Worm (Caenorhabditis elegans): ENCODE data around the gene C39H7.4.

The C39H7.4 gene

DNA sequence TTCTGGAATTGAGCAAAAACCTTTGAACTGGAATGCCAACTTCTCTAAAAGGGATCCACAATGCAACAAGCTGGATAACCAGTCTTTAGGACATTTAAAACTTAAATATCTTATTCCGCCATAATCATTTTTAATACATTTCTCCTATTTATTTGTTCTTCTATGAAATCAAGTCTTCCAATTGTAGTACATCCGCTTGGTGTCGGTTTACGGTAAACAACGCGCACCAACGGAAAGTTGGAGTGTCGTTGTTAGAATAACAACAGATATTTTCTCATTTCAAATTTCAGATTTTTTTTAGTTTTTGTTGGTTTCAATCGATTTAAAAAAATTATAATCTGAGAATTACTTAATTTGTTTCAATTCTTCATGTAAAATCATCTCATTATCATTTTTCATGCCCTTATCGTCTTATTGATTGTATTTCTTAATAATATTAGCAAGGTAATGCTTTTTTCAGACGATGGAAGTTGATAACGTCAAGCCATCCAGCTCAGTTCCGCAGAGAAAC lies 34.7 kb upstream of the C39H7.4 start, which contains the start of gene csn-5:
Gene csn-5, plus strand, starts transcription at position 461 of the 511 bp plus-strand sequence.
- TF ChIP-seq zag-1 (tag; optimal IDR thresholded peaks at IDR 0.05) (no peak), ceh-28 (tag; optimal IDR thresholded peaks at IDR 0.05) (no peak), pha-4 (tag; optimal IDR thresholded peaks at IDR 0.05) (peak; percentile 56), lin-15B (tag; optimal IDR thresholded peaks at IDR 0.05) (peak; percentile 20), nfya-1 (tag; optimal IDR thresholded peaks at IDR 0.05; ENCODE audit: insufficient read depth) (peak; percentile 15), R02D3.7 (tag; optimal IDR thresholded peaks at IDR 0.05) (peak; percentile 90)

DNA sequence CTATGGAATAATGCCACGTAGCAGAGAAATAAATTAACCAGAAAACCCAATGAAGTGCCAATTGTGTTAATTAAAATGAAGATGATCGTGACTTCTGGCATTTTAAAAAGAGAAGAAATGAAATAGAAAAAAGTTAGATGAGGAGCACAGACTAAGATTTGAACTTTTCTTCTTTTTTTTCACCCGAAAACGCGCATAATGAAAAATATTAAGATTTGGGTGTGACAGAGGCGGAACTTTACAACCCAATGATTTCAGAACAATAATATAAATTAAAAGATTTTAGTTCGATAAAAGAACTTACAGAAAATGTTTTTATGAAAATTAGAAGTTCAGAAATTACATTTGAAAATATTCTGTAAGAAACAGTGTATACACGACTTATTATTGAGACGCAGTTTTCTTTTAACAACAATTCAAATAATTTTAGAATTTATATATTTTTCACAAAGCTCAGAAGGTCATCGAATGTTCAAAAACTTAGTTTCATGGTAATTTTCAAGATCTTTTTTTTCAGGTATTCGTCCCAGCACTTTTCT lies 31.2 kb upstream of the C39H7.4 start, which contains the start of the genes srd-8 and B0547.2:
Gene srd-8, minus strand, starts transcription at position 101 of the 539 bp plus-strand sequence.
Gene B0547.2, plus strand, starts transcription at position 489 of the 539 bp plus-strand sequence.
- no peak for TF ChIP-seq nhr-67 (tag; optimal IDR thresholded peaks at IDR 0.05)
- no peak for TF ChIP-seq ceh-82 (tag; optimal IDR thresholded peaks at IDR 0.05)
- TF ChIP-seq mdl-1 (tag; optimal IDR thresholded peaks at IDR 0.05) = no peak
- TF ChIP-seq hmg-11 (tag; optimal IDR thresholded peaks at IDR 0.05) = no peak
- TF ChIP-seq tbx-2 (tag; optimal IDR thresholded peaks at IDR 0.05) = no peak
- TF ChIP-seq lin-39 (tag; optimal IDR thresholded peaks at IDR 0.05) = no peak
- no peak for TF ChIP-seq fkh-2 (tag; optimal IDR thresholded peaks at IDR 0.05)
- TF ChIP-seq lin-15B (tag; optimal IDR thresholded peaks at IDR 0.05) = no peak
- TF ChIP-seq nhr-23 (tag; optimal IDR thresholded peaks at IDR 0.05) = no peak
- no peak for TF ChIP-seq ceh-16 (tag; optimal IDR thresholded peaks at IDR 0.05)
- no peak for TF ChIP-seq R02D3.7 (tag; optimal IDR thresholded peaks at IDR 0.05)
- no peak for TF ChIP-seq unc-39 (tag; optimal IDR thresholded peaks at IDR 0.05)
- TF ChIP-seq ZK546.5 (tag; optimal IDR thresholded peaks at IDR 0.05) = no peak
- no peak for TF ChIP-seq nhr-28 (tag; optimal IDR thresholded peaks at IDR 0.05)
- no peak for TF ChIP-seq egl-5 (tag; optimal IDR thresholded peaks at IDR 0.05)

DNA sequence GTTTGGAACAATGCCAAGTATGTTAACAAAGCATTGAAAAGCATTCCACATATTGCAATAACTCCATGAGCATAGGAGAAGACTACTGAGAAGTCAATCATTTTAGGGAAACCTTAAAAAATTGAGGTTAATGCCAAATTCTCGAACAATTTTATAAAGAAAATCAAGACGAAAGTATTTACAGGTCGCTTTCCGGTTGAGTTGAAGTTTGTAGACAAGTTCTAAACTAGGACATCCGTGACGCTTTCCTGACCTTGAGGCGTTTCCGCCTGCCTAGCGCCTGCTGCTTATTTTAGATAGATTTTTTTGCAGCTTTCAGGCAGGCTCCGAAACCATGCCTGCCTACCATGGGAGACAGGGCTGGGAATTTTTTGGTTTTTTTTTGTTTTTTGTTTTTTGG lies 21.1 kb upstream of the C39H7.4 start, which contains the start of gene srd-13:
Gene srd-13, minus strand, starts transcription at position 101 of the 400 bp plus-strand sequence.
- no peak for TF ChIP-seq eor-1 (tag; optimal IDR thresholded peaks at IDR 0.05)
- TF ChIP-seq R02D3.7 (tag; optimal IDR thresholded peaks at IDR 0.05) = no peak
- no peak for TF ChIP-seq nhr-12 (tag; optimal IDR thresholded peaks at IDR 0.05)
- TF ChIP-seq nhr-76 (tag; optimal IDR thresholded peaks at IDR 0.05) = no peak
- TF ChIP-seq skn-1 (tag; optimal IDR thresholded peaks at IDR 0.05) = no peak
- no peak for TF ChIP-seq nhr-28 (tag; optimal IDR thresholded peaks at IDR 0.05)
- TF ChIP-seq mml-1 (tag; optimal IDR thresholded peaks at IDR 0.05) = no peak

DNA sequence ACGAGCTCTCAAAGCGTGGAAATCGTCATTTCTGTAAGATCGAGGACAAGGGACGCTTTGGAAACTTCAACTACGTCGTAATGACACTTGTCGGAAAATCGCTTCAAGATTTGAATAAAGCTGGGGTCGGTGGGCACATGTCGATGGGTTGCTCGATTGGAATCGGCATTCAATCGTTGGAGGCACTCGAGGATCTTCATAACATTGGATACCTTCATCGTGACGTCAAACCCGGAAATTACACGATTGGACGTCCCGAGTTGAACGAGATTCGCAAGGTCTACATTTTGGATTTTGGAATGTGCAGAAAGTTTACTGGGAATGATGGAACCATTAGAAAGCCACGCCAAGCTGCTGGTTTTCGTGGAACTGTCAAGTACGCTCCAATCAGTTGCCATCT lies 18.1 kb upstream of the C39H7.4 start:
- TF ChIP-seq nhr-23 (tag; optimal IDR thresholded peaks at IDR 0.05) (no peak), pha-4 (tag; optimal IDR thresholded peaks at IDR 0.05) (no peak), tbx-2 (tag; optimal IDR thresholded peaks at IDR 0.05) (no peak), nhr-28 (tag; optimal IDR thresholded peaks at IDR 0.05) (no peak), unc-39 (tag; optimal IDR thresholded peaks at IDR 0.05) (no peak), pqm-1 (tag; optimal IDR thresholded peaks at IDR 0.05) (no peak), daf-12 (tag; optimal IDR thresholded peaks at IDR 0.05) (no peak), ztf-11 (tag; optimal IDR thresholded peaks at IDR 0.05) (no peak), elt-3 (tag; optimal IDR thresholded peaks at IDR 0.05) (no peak), ceh-82 (tag; optimal IDR thresholded peaks at IDR 0.05) (no peak), nhr-77 (tag; optimal IDR thresholded peaks at IDR 0.05) (no peak), zag-1 (tag; optimal IDR thresholded peaks at IDR 0.05) (no peak), sea-2 (GFP tag; optimal IDR thresholded peaks at IDR 0.05) (no peak), elt-1 (tag; optimal IDR thresholded peaks at IDR 0.05) (no peak), nhr-11 (tag; optimal IDR thresholded peaks at IDR 0.05) (no peak), mdl-1 (tag; optimal IDR thresholded peaks at IDR 0.05) (no peak)

DNA sequence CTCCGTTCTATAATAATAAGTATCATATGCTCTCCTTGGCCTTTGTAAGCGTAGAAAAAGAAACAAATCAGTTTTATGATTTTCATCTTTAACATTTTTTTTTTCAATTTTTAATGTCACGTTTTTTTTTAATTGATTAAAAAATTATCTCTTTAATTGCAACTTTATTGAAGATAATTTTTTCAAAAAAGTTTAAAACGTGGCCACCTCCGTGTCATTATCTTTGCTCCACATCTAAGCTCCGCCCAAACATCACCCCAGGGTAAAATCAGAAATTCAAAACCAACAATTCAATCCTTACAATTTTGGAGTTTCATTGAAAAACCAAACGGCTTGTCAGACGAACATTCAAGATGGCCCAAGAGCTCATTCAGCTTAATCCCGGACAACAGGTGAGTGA lies 17.2 kb upstream of the C39H7.4 start, which contains the start of gene ttbk-8.2:
Gene ttbk-8.2, plus strand, starts transcription at position 301 of the 400 bp plus-strand sequence.
- no peak for TF ChIP-seq lsy-12 (tag; optimal IDR thresholded peaks at IDR 0.05)
- TF ChIP-seq ZK546.5 (tag; optimal IDR thresholded peaks at IDR 0.05) = no peak
- no peak for TF ChIP-seq fkh-10 (GFP tag; optimal IDR thresholded peaks at IDR 0.05)
- no peak for TF ChIP-seq nhr-23 (tag; optimal IDR thresholded peaks at IDR 0.05)
- no peak for TF ChIP-seq R02D3.7 (tag; optimal IDR thresholded peaks at IDR 0.05)
- no peak for TF ChIP-seq fkh-2 (tag; optimal IDR thresholded peaks at IDR 0.05)
- TF ChIP-seq pha-4 (tag; optimal IDR thresholded peaks at IDR 0.05) = no peak
- no peak for TF ChIP-seq ceh-82 (tag; optimal IDR thresholded peaks at IDR 0.05)
